Worm (Caenorhabditis elegans): Measurements from ENCODE around the gene Y57G7A.5.

DNA sequence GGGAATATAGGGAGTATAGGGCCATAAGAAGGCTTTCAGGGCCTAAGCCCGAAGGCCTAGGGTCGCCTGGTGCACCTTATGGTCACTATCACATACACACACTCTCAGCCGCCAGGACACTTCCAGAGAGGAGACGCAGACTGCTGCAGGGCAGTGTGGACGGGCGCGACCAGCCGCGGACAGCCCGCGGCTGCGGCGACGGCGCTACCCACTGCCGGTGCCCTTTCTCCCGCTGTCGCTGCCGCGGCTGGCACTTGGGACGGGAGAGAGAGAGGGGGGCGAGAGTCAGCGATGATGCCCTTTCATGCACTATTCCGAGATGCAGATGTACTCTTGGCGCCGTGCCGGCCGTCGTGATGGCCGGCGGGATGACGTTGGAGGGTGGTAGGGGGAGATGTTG, 37.5 kb downstream of the Y57G7A.5 start:
- TF ChIP-seq skn-1 (tag; optimal IDR thresholded peaks at IDR 0.05), result no peak
- no peak for TF ChIP-seq ama-1 (optimal IDR thresholded peaks at IDR 0.05)
- no peak for TF ChIP-seq snpc-1.2 (GFP tag; IDR thresholded peaks at IDR 0.05)
- TF ChIP-seq ZK546.5 (tag; optimal IDR thresholded peaks at IDR 0.05), result no peak
- TF ChIP-seq saeg-2 (GFP tag; IDR thresholded peaks at IDR 0.05), result no peak
- no peak for TF ChIP-seq nhr-10 (tag; optimal IDR thresholded peaks at IDR 0.05)
- TF ChIP-seq nhr-11 (tag; optimal IDR thresholded peaks at IDR 0.05), result no peak
- TF ChIP-seq tag-97 (GFP tag; IDR thresholded peaks at IDR 0.05), result no peak
